Fruit fly (Drosophila melanogaster): ENCODE data around the gene CG31883.
A peak's percentile ranks its signal among the peaks of the same experiment; 100 is the strongest.

The CG31883 gene

dm6 chr2L:9528215-9528614, at the start of gene CG31883:
Gene CG31883, plus strand, starts transcription at chr2L:9528515.
- no peak for TF ChIP-seq Pif1B (GFP tag; optimal IDR thresholded peaks at IDR 0.05)
- no peak for TF ChIP-seq CG15710 (tag; optimal IDR thresholded peaks at IDR 0.05)
- no peak for TF ChIP-seq CG12605 (GFP tag; IDR thresholded peaks at IDR 0.05)
- no peak for TF ChIP-seq CG14655 (GFP tag; optimal IDR thresholded peaks at IDR 0.05)
- TF ChIP-seq gl (tag; optimal IDR thresholded peaks at IDR 0.05) = no peak
- no peak for TF ChIP-seq CG9948 (tag; optimal IDR thresholded peaks at IDR 0.05)
- TF ChIP-seq CG8159 (tag; optimal IDR thresholded peaks at IDR 0.05) = no peak
- no peak for TF ChIP-seq D1 (tag; optimal IDR thresholded peaks at IDR 0.05)
- no peak for TF ChIP-seq CG13204 (GFP tag; optimal IDR thresholded peaks at IDR 0.05)
- no peak for TF ChIP-seq EcR (GFP tag; optimal IDR thresholded peaks at IDR 0.05)
- TF ChIP-seq CG4496 (GFP tag; IDR thresholded peaks at IDR 0.05) = no peak

dm6 chr2L:9487468-9487867, 40.8 kb upstream of the CG31883 start:
- TF ChIP-seq CG4496 (GFP tag; IDR thresholded peaks at IDR 0.05) = no peak
- peak; percentile 35 for TF ChIP-seq CG9948 (tag; optimal IDR thresholded peaks at IDR 0.05)
- TF ChIP-seq Pif1A (GFP tag; optimal IDR thresholded peaks at IDR 0.05) = peak; percentile 2
- no peak for TF ChIP-seq Ets98B (GFP tag; IDR thresholded peaks at IDR 0.05)
- TF ChIP-seq CG15710 (tag; optimal IDR thresholded peaks at IDR 0.05) = peak; percentile 19
- TF ChIP-seq rn (GFP tag; IDR thresholded peaks at IDR 0.05) = no peak
- no peak for TF ChIP-seq CG10348 (GFP tag; IDR thresholded peaks at IDR 0.05)
- no peak for TF ChIP-seq CG32121 (GFP tag; IDR thresholded peaks at IDR 0.05)
- no peak for TF ChIP-seq CG34367 (tag; optimal IDR thresholded peaks at IDR 0.05)
- no peak for TF ChIP-seq D1 (tag; optimal IDR thresholded peaks at IDR 0.05)
- TF ChIP-seq EcR (GFP tag; optimal IDR thresholded peaks at IDR 0.05) = no peak
- TF ChIP-seq CG13204 (GFP tag; optimal IDR thresholded peaks at IDR 0.05) = no peak
- no peak for TF ChIP-seq fd96Ca (GFP tag; IDR thresholded peaks at IDR 0.05)
- no peak for TF ChIP-seq Snoo (tag; optimal IDR thresholded peaks at IDR 0.05)
- no peak for TF ChIP-seq gl (tag; optimal IDR thresholded peaks at IDR 0.05)
- no peak for TF ChIP-seq CG12605 (GFP tag; IDR thresholded peaks at IDR 0.05)
- peak; percentile 1 for TF ChIP-seq CG17806 (tag; optimal IDR thresholded peaks at IDR 0.05)
- peak; percentile 15 for TF ChIP-seq CG8301 (tag; optimal IDR thresholded peaks at IDR 0.05)
- peak; percentile 36 for TF ChIP-seq CG14655 (GFP tag; optimal IDR thresholded peaks at IDR 0.05)
- peak; percentile 33 for TF ChIP-seq CG8159 (tag; optimal IDR thresholded peaks at IDR 0.05)
- no peak for TF ChIP-seq Pif1B (GFP tag; optimal IDR thresholded peaks at IDR 0.05)

DNA sequence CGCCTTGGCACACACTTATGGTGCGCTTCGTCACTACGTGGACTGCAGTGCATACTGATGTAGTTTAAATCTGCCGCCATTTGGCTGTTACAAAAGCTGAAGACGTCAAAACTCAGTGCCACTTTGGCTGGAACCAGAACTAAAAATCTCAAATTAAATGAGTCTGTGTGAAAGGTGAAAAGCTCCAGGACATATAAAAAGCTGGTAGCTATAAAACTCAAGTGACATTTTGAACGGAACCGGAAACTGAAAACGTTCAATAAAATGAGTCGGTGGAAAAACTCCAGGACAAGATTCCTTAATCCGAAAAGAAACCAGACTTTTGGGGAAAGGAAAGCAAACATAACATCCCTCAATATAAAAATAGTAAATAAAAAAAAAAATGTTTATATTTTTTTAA, 37.5 kb upstream of the CG31883 start:
- TF ChIP-seq CG17806 (tag; optimal IDR thresholded peaks at IDR 0.05) = peak; percentile 55
- TF ChIP-seq CG8159 (tag; optimal IDR thresholded peaks at IDR 0.05) = peak; percentile 62
- peak; percentile 71; the same call in 2 of the 3 replicates for TF ChIP-seq fd96Ca (GFP tag; IDR thresholded peaks at IDR 0.05)
- TF ChIP-seq Pif1A (GFP tag; optimal IDR thresholded peaks at IDR 0.05) = peak; percentile 56
- no peak for TF ChIP-seq EcR (GFP tag; optimal IDR thresholded peaks at IDR 0.05)
- TF ChIP-seq CG14655 (GFP tag; optimal IDR thresholded peaks at IDR 0.05) = peak; percentile 62
- peak; percentile 11 for TF ChIP-seq CG13204 (GFP tag; optimal IDR thresholded peaks at IDR 0.05)
- TF ChIP-seq Pif1B (GFP tag; optimal IDR thresholded peaks at IDR 0.05) = peak; percentile 68
- TF ChIP-seq CG8301 (tag; optimal IDR thresholded peaks at IDR 0.05) = peak; percentile 29
- no peak for TF ChIP-seq rn (GFP tag; IDR thresholded peaks at IDR 0.05)
- TF ChIP-seq CG32121 (GFP tag; IDR thresholded peaks at IDR 0.05) = peak; percentile 70
- peak; percentile 19 for TF ChIP-seq CG9948 (tag; optimal IDR thresholded peaks at IDR 0.05)
- TF ChIP-seq CG34367 (tag; optimal IDR thresholded peaks at IDR 0.05) = no peak
- no peak for TF ChIP-seq D1 (tag; optimal IDR thresholded peaks at IDR 0.05)
- peak; percentile 66 for TF ChIP-seq gl (tag; optimal IDR thresholded peaks at IDR 0.05)
- TF ChIP-seq CG15710 (tag; optimal IDR thresholded peaks at IDR 0.05) = no peak
- TF ChIP-seq Ets98B (GFP tag; IDR thresholded peaks at IDR 0.05) = peak; percentile 82
- TF ChIP-seq CG12605 (GFP tag; IDR thresholded peaks at IDR 0.05) = peak; percentile 71
- TF ChIP-seq CG4496 (GFP tag; IDR thresholded peaks at IDR 0.05) = peak; percentile 94
- peak; percentile 82 for TF ChIP-seq Snoo (tag; optimal IDR thresholded peaks at IDR 0.05)

dm6 chr2L:9493375-9494263, 34.7 kb upstream of the CG31883 start:
- TF ChIP-seq D1 (tag; optimal IDR thresholded peaks at IDR 0.05) = no peak
- no peak for TF ChIP-seq CG10348 (GFP tag; IDR thresholded peaks at IDR 0.05)
- TF ChIP-seq CG12605 (GFP tag; IDR thresholded peaks at IDR 0.05) = 0 out of 2 replicates have a peak, but pooled peaks have one; percentile 24
- TF ChIP-seq gl (tag; optimal IDR thresholded peaks at IDR 0.05) = no peak
- TF ChIP-seq rn (GFP tag; IDR thresholded peaks at IDR 0.05) = no peak
- peak; percentile 47 for TF ChIP-seq CG32121 (GFP tag; IDR thresholded peaks at IDR 0.05)
- peak; percentile 19 for TF ChIP-seq CG14655 (GFP tag; optimal IDR thresholded peaks at IDR 0.05)
- peak; percentile 24 for TF ChIP-seq CG8301 (tag; optimal IDR thresholded peaks at IDR 0.05)
- TF ChIP-seq CG13204 (GFP tag; optimal IDR thresholded peaks at IDR 0.05) = no peak
- peak; percentile 28 for TF ChIP-seq Pif1A (GFP tag; optimal IDR thresholded peaks at IDR 0.05)
- no peak for TF ChIP-seq CG15710 (tag; optimal IDR thresholded peaks at IDR 0.05)
- peak; percentile 26 for TF ChIP-seq CG17806 (tag; optimal IDR thresholded peaks at IDR 0.05)
- TF ChIP-seq fd96Ca (GFP tag; IDR thresholded peaks at IDR 0.05) = no peak
- TF ChIP-seq CG8159 (tag; optimal IDR thresholded peaks at IDR 0.05) = peak; percentile 52
- no peak for TF ChIP-seq CG34367 (tag; optimal IDR thresholded peaks at IDR 0.05)
- TF ChIP-seq Ets98B (GFP tag; IDR thresholded peaks at IDR 0.05) = 0 out of 2 replicates have a peak, but pooled peaks have one; percentile 34
- peak; percentile 32 for TF ChIP-seq Snoo (tag; optimal IDR thresholded peaks at IDR 0.05)
- peak; percentile 30 for TF ChIP-seq Pif1B (GFP tag; optimal IDR thresholded peaks at IDR 0.05)
- TF ChIP-seq EcR (GFP tag; optimal IDR thresholded peaks at IDR 0.05) = peak; percentile 69
- peak; percentile 11 for TF ChIP-seq CG9948 (tag; optimal IDR thresholded peaks at IDR 0.05)
- TF ChIP-seq CG4496 (GFP tag; IDR thresholded peaks at IDR 0.05) = 0 out of 3 replicates have a peak, but pooled peaks have one; percentile 34
